Fruit fly (Drosophila melanogaster): ENCODE results near the gene CG14518.

Gene CG14518

DNA sequence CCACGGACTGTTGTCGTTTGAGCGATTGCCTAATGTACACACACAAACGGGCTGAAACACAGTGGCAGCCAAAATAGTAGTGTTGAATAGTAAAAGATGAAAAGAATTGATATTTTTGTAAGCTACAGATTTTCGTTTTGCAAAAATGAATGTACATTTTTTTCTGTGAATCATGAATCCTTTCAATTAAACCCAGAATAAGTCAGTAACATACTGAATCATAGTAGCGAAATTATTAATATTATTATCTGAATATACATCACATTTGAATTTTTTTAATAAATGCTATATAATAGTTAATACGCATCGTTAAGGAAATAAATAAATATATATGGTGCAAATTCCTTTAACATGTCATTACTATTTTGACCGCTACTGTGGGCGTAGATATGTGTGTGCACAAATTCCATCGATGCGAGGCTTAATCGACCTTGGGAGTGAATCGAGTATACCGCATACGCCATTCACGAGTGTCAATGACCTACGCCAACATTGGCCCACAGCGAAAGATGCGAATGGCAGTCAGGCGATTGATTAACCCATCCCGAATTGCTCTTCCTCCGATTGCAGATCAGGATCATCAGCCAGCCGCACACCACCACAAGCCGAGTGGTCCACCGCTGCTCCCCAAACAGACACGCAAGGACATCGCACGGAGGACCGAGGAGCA is 15.9 kb downstream of the CG14518 start (continued):
- TF ChIP-seq esg (GFP tag; conservative IDR thresholded peaks at IDR 0.05) (peak; percentile 54), Hsf (GFP tag; optimal IDR thresholded peaks at IDR 0.05) (peak; percentile 32), nmo (GFP tag; optimal IDR thresholded peaks at IDR 0.05) (peak; percentile 78), stc (GFP tag; IDR thresholded peaks at IDR 0.05) (peak; percentile 57), CG14050 (GFP tag; IDR thresholded peaks at IDR 0.05) (no peak), yki (optimal IDR thresholded peaks at IDR 0.05) (no peak), pita (GFP tag; optimal IDR thresholded peaks at IDR 0.05) (no peak), Abd-B (GFP tag; optimal IDR thresholded peaks at IDR 0.05) (no peak), CG6765 (GFP tag; optimal IDR thresholded peaks at IDR 0.05) (peak; percentile 57), repo (GFP tag; optimal IDR thresholded peaks at IDR 0.05) (no peak), CG8388 (GFP tag; optimal IDR thresholded peaks at IDR 0.05) (peak; percentile 58), E2f1 (GFP tag; IDR thresholded peaks at IDR 0.05) (peak; percentile 54), CG13424 (tag; optimal IDR thresholded peaks at IDR 0.05) (peak; percentile 83), fu2 (GFP tag; optimal IDR thresholded peaks at IDR 0.05) (no peak), CG17385 (GFP tag; optimal IDR thresholded peaks at IDR 0.05) (peak; percentile 75), Ssrp (tag; optimal IDR thresholded peaks at IDR 0.05) (peak; percentile 56), D19A (tag; optimal IDR thresholded peaks at IDR 0.05) (no peak), CG14014 (GFP tag; IDR thresholded peaks at IDR 0.05) (peak; percentile 28; the same call in 1 of the 2 replicates), CG12391 (tag; optimal IDR thresholded peaks at IDR 0.05) (no peak), HmgZ (tag; optimal IDR thresholded peaks at IDR 0.05) (peak; percentile 71), CG4707 (GFP tag; optimal IDR thresholded peaks at IDR 0.05) (no peak), Xbp1 (GFP tag; optimal IDR thresholded peaks at IDR 0.05) (peak; percentile 66), disco-r (GFP tag; optimal IDR thresholded peaks at IDR 0.05) (no peak), Scr (GFP tag; IDR thresholded peaks at IDR 0.05; ENCODE audit: partially characterized antibody) (no peak), CG17328 (GFP tag; IDR thresholded peaks at IDR 0.05) (0 out of 2 replicates have a peak, but pooled peaks have one; percentile 28), Fer3 (tag; optimal IDR thresholded peaks at IDR 0.05) (peak; percentile 64), bsh (GFP tag; optimal IDR thresholded peaks at IDR 0.05) (peak; percentile 46 to 59), CG2889 (GFP tag; IDR thresholded peaks at IDR 0.05) (no peak), CG13775 (GFP tag; optimal IDR thresholded peaks at IDR 0.05) (peak; percentile 51), CrebB (tag; optimal IDR thresholded peaks at IDR 0.05) (peak; percentile 17), her (GFP tag; optimal IDR thresholded peaks at IDR 0.05) (peak; percentile 28), Fer1 (GFP tag; optimal IDR thresholded peaks at IDR 0.05) (peak; percentile 76), CG13296 (GFP tag; optimal IDR thresholded peaks at IDR 0.05) (peak; percentile 79), CG9437 (GFP tag; optimal IDR thresholded peaks at IDR 0.05) (peak; percentile 81), sima (GFP tag; optimal IDR thresholded peaks at IDR 0.05) (no peak), Elba2 (GFP tag; optimal IDR thresholded peaks at IDR 0.05) (no peak), kay (GFP tag; optimal IDR thresholded peaks at IDR 0.05) (no peak), CG8281 (tag; optimal IDR thresholded peaks at IDR 0.05) (peak; percentile 48), onecut (GFP tag; IDR thresholded peaks at IDR 0.05) (no peak), gce (GFP tag; IDR thresholded peaks at IDR 0.05) (no peak), seq (GFP tag; IDR thresholded peaks at IDR 0.05) (peak; percentile 68), CG30403 (GFP tag; optimal IDR thresholded peaks at IDR 0.05) (peak; percentile 82), CG4854 (GFP tag; optimal IDR thresholded peaks at IDR 0.05) (peak; percentile 18), CG6654 (GFP tag; optimal IDR thresholded peaks at IDR 0.05) (peak; percentile 42), CG9609 (GFP tag; optimal IDR thresholded peaks at IDR 0.05) (no peak), ttk (GFP tag; IDR thresholded peaks at IDR 0.05) (peak; percentile 47; the same call in 1 of the 2 replicates), Fer2 (tag; optimal IDR thresholded peaks at IDR 0.05) (peak; percentile 0), CG14965 (GFP tag; optimal IDR thresholded peaks at IDR 0.05; ENCODE audit: borderline replicate concordance) (no peak), CG17802 (tag; optimal IDR thresholded peaks at IDR 0.05) (no peak), mam (GFP tag; optimal IDR thresholded peaks at IDR 0.05) (peak; percentile 41)

Data from whole organism, embryonic.